Fruit fly (Drosophila melanogaster) whole organism, embryonic: ENCODE measurements around the gene cort.

Experiments used
- Adf1 ChIP-seq: fragments of 200-800 bp; sonication (Bioruptor generic); IDR thresholded peaks from 2 replicates; pipeline ENCODE4 v1.3.6; 2022; ENCODE audit warnings: missing biosample characterization, missing genetic modification characterization
- Asciz ChIP-seq: fragments of 200-800 bp; sonication (Bioruptor generic); optimal IDR thresholded peaks from 2 replicates; lab custom pipeline; 2017; ENCODE audit warnings: missing biosample characterization, mild to moderate bottlenecking, missing genetic modification characterization, missing genetic modification reagents
- Atf-2 ChIP-seq: fragments of 200-800 bp; sonication (Bioruptor generic); optimal IDR thresholded peaks from 2 replicates; lab custom pipeline; 2016; ENCODE audit warnings: missing biosample characterization, missing genetic modification characterization
- Blimp-1 ChIP-seq: fragments of 200-800 bp; sonication (Bioruptor generic); optimal IDR thresholded peaks from 3 replicates; lab custom pipeline; 2018; ENCODE audit warnings: missing biosample characterization, missing genetic modification characterization, mild to moderate bottlenecking, moderate library complexity, missing genetic modification reagents
- C15 ChIP-seq: fragments of 200-800 bp; sonication (Bioruptor generic); IDR thresholded peaks from 3 replicates; pipeline ENCODE4 v1.3.6; 2022; ENCODE audit warnings: missing biosample characterization, missing genetic modification characterization
- CG10654 ChIP-seq: fragments of 200-800 bp; sonication (Bioruptor generic); optimal IDR thresholded peaks from 2 replicates; lab custom pipeline; 2016; ENCODE audit warnings: missing biosample characterization, missing genetic modification characterization
- CG11560 ChIP-seq: fragments of 200-800 bp; sonication (Bioruptor generic); IDR thresholded peaks from 3 replicates; pipeline ENCODE4 v1.3.6; 2022; ENCODE audit warnings: missing biosample characterization, missing genetic modification characterization
- CG11695 ChIP-seq: fragments of 200-800 bp; sonication (Bioruptor generic); IDR thresholded peaks from 3 replicates; pipeline ENCODE4 v1.3.6; 2022; ENCODE audit warnings: missing biosample characterization, missing genetic modification characterization
- CG12299 ChIP-seq: fragments of 200-800 bp; sonication (Bioruptor generic); optimal IDR thresholded peaks from 2 replicates; lab custom pipeline; 2018; ENCODE audit warnings: missing biosample characterization, mild to moderate bottlenecking, missing genetic modification characterization
- CG12769 ChIP-seq: fragments of 200-800 bp; sonication (Bioruptor generic); optimal IDR thresholded peaks from 2 replicates; lab custom pipeline; 2019; ENCODE audit warnings: missing biosample characterization, mild to moderate bottlenecking, missing genetic modification characterization, moderate library complexity
- CG13624 ChIP-seq: fragments of 200-800 bp; sonication (Bioruptor generic); optimal IDR thresholded peaks from 2 replicates; lab custom pipeline; 2016; ENCODE audit warnings: missing biosample characterization, missing genetic modification characterization
- CG1529 ChIP-seq: fragments of 200-800 bp; sonication (Bioruptor generic); optimal IDR thresholded peaks from 3 replicates; lab custom pipeline; 2018; ENCODE audit warnings: missing biosample characterization, missing genetic modification characterization
- CG15514 ChIP-seq: fragments of 200-800 bp; sonication (Bioruptor generic); optimal IDR thresholded peaks from 3 replicates; lab custom pipeline; 2017; ENCODE audit warnings: missing biosample characterization, missing genetic modification characterization, mild to moderate bottlenecking, moderate library complexity, missing genetic modification reagents
- CG17186 ChIP-seq: fragments of 200-800 bp; sonication (Bioruptor generic); optimal IDR thresholded peaks from 3 replicates; lab custom pipeline; 2017; ENCODE audit warnings: missing biosample characterization, missing genetic modification reagents, missing genetic modification characterization
- CG2116 ChIP-seq: fragments of 200-800 bp; sonication (Bioruptor generic); optimal IDR thresholded peaks from 3 replicates; lab custom pipeline; 2018; ENCODE audit warnings: missing biosample characterization, mild to moderate bottlenecking, missing genetic modification characterization
- CG2120 ChIP-seq: fragments of 200-800 bp; sonication (Bioruptor generic); optimal IDR thresholded peaks from 3 replicates; lab custom pipeline; 2016; ENCODE audit warnings: missing biosample characterization, missing genetic modification characterization
- CG32532 ChIP-seq: fragments of 200-800 bp; sonication (Bioruptor generic); IDR thresholded peaks from 2 replicates; pipeline ENCODE4 v1.3.6; 2022; ENCODE audit warnings: missing biosample characterization, missing genetic modification characterization
- CG34422 ChIP-seq: fragments of 200-800 bp; sonication (Bioruptor generic); IDR thresholded peaks from 3 replicates; pipeline ENCODE4 v1.3.6; 2022; ENCODE audit warnings: missing biosample characterization, missing genetic modification characterization
- CG42726 ChIP-seq: fragments of 200-800 bp; sonication (Bioruptor generic); IDR thresholded peaks from 2 replicates; pipeline ENCODE4 v1.3.6; 2022; ENCODE audit warnings: missing biosample characterization, missing genetic modification characterization; ENCODE audit not compliant: partially characterized antibody
- CG4854 ChIP-seq: fragments of 200-800 bp; sonication (Bioruptor generic); optimal IDR thresholded peaks from 2 replicates; lab custom pipeline; 2016; ENCODE audit warnings: missing biosample characterization, missing genetic modification characterization, inconsistent platforms
- CG5953 ChIP-seq: fragments of 200-800 bp; sonication (Bioruptor generic); IDR thresholded peaks from 2 replicates; pipeline ENCODE4 v1.3.6; 2022; ENCODE audit warnings: missing biosample characterization, missing genetic modification characterization
- CG7357 ChIP-seq: fragments of 200-800 bp; sonication (Bioruptor generic); IDR thresholded peaks from 3 replicates; pipeline ENCODE4 v1.3.6; 2022; ENCODE audit warnings: missing biosample characterization, missing genetic modification characterization
- CG9817 ChIP-seq: fragments of 200-800 bp; sonication (Bioruptor generic); optimal IDR thresholded peaks from 2 replicates; lab custom pipeline; 2018; ENCODE audit warnings: missing biosample characterization, mild to moderate bottlenecking, missing genetic modification characterization, moderate library complexity
- CoRest ChIP-seq: fragments of 200-800 bp; sonication (Bioruptor generic); optimal IDR thresholded peaks from 3 replicates; lab custom pipeline; 2018; ENCODE audit warnings: missing biosample characterization, mild to moderate bottlenecking, missing genetic modification characterization, moderate library complexity
- Kr ChIP-seq: fragments of 200-800 bp; sonication (Bioruptor generic); optimal IDR thresholded peaks from 2 replicates; lab custom pipeline; 2017; ENCODE audit warnings: missing biosample characterization, mild to moderate bottlenecking, missing genetic modification characterization
- NFAT ChIP-seq: fragments of 200-800 bp; sonication (Bioruptor generic); IDR thresholded peaks from 2 replicates; pipeline ENCODE4 v1.3.6; 2022; ENCODE audit warnings: missing biosample characterization, missing genetic modification characterization
- Neu2 ChIP-seq: fragments of 200-800 bp; sonication (Bioruptor generic); optimal IDR thresholded peaks from 3 replicates; lab custom pipeline; 2016; ENCODE audit warnings: missing biosample characterization, missing genetic modification characterization, borderline replicate concordance
- Nf-YB ChIP-seq: fragments of 200-800 bp; sonication (Bioruptor generic); optimal IDR thresholded peaks from 3 replicates; lab custom pipeline; 2019; ENCODE audit warnings: missing biosample characterization, mild to moderate bottlenecking, missing genetic modification characterization, moderate library complexity
- PHDP ChIP-seq: fragments of 200-800 bp; sonication (Bioruptor generic); optimal IDR thresholded peaks from 3 replicates; lab custom pipeline; 2018; ENCODE audit warnings: missing biosample characterization, mild to moderate bottlenecking, missing genetic modification characterization, moderate library complexity
- al ChIP-seq: fragments of 200-800 bp; sonication (Bioruptor generic); IDR thresholded peaks from 2 replicates; pipeline ENCODE4 v1.3.6; 2022; ENCODE audit warnings: missing biosample characterization, missing genetic modification characterization
- aop ChIP-seq: fragments of 200-800 bp; sonication (Bioruptor generic); IDR thresholded peaks from 2 replicates; pipeline ENCODE4 v1.3.6; 2022; ENCODE audit warnings: missing biosample characterization, missing genetic modification characterization
- cato ChIP-seq: fragments of 200-800 bp; sonication (Bioruptor generic); optimal IDR thresholded peaks from 2 replicates; lab custom pipeline; 2016; ENCODE audit warnings: missing biosample characterization, missing genetic modification characterization, borderline replicate concordance
- cg ChIP-seq: fragments of 200-800 bp; sonication (Bioruptor generic); optimal IDR thresholded peaks from 3 replicates; lab custom pipeline; 2019; ENCODE audit warnings: missing biosample characterization, mild to moderate bottlenecking, missing genetic modification characterization, moderate library complexity
- fd96Cb ChIP-seq: fragments of 200-800 bp; sonication (Bioruptor generic); optimal IDR thresholded peaks from 2 replicates; lab custom pipeline; 2018; ENCODE audit warnings: missing biosample characterization, mild to moderate bottlenecking, missing genetic modification characterization, moderate library complexity
- gem ChIP-seq: fragments of 200-800 bp; sonication (Bioruptor generic); optimal IDR thresholded peaks from 2 replicates; lab custom pipeline; 2019; ENCODE audit warnings: missing biosample characterization, mild to moderate bottlenecking, missing genetic modification characterization, moderate library complexity
- jigr1 ChIP-seq: fragments of 200-800 bp; sonication (Bioruptor generic); IDR thresholded peaks from 3 replicates; pipeline ENCODE4 v1.3.6; 2022; ENCODE audit warnings: missing biosample characterization, missing genetic modification characterization
- ken ChIP-seq: fragments of 200-800 bp; sonication (Bioruptor generic); IDR thresholded peaks from 3 replicates; pipeline ENCODE4 v1.3.6; 2022; ENCODE audit warnings: missing biosample characterization, missing genetic modification characterization
- lola ChIP-seq, 3 experiments: fragments of >200 bp in 2 of 3; fragments of 200-800 bp in 1 of 3; sonication (Bioruptor generic) in 1 of 3; optimal IDR thresholded peaks; 2 replicates each; lab custom pipeline; 2017 to 2019; ENCODE audit warnings: missing biosample characterization in 3 of 3, missing genetic modification characterization in 3 of 3, mild to moderate bottlenecking in 1 of 3, moderate library complexity in 1 of 3
- nom ChIP-seq: fragments of 200-800 bp; sonication (Bioruptor generic); optimal IDR thresholded peaks from 2 replicates; lab custom pipeline; 2017; ENCODE audit warnings: missing biosample characterization, missing genetic modification characterization, mild to moderate bottlenecking, moderate library complexity, missing genetic modification reagents
- pnt ChIP-seq: fragments of 200-800 bp; sonication (Bioruptor generic); optimal IDR thresholded peaks from 3 replicates; lab custom pipeline; 2016; ENCODE audit warnings: missing biosample characterization, missing genetic modification characterization
- ro ChIP-seq: fragments of 200-800 bp; sonication (Bioruptor generic); IDR thresholded peaks from 2 replicates; pipeline ENCODE4 v1.3.6; 2022; ENCODE audit warnings: missing biosample characterization, missing genetic modification characterization
- scrt ChIP-seq: fragments of 200-800 bp; sonication (Bioruptor generic); optimal IDR thresholded peaks from 2 replicates; lab custom pipeline; 2018; ENCODE audit warnings: missing biosample characterization, mild to moderate bottlenecking, missing genetic modification characterization, moderate library complexity
- slou ChIP-seq: fragments of 200-800 bp; sonication (Bioruptor generic); optimal IDR thresholded peaks from 3 replicates; lab custom pipeline; 2016; ENCODE audit warnings: missing biosample characterization, missing genetic modification characterization
- sob ChIP-seq: fragments of 200-800 bp; sonication (Bioruptor generic); IDR thresholded peaks from 2 replicates; pipeline ENCODE4 v1.3.6; 2022; ENCODE audit warnings: missing biosample characterization, missing genetic modification characterization
- tin ChIP-seq: fragments of 200-800 bp; sonication (Bioruptor generic); optimal IDR thresholded peaks from 3 replicates; lab custom pipeline; 2016; ENCODE audit warnings: missing biosample characterization, missing genetic modification characterization
- trem ChIP-seq: fragments of 200-800 bp; optimal IDR thresholded peaks from 3 replicates; lab custom pipeline; 2019; ENCODE audit warnings: missing biosample characterization, mild to moderate bottlenecking, missing genetic modification characterization, moderate library complexity
- vnd ChIP-seq: fragments of 200-800 bp; sonication (Bioruptor generic); IDR thresholded peaks from 3 replicates; pipeline ENCODE4 v1.3.6; 2022; ENCODE audit warnings: missing biosample characterization, missing genetic modification characterization; ENCODE audit not compliant: partially characterized antibody
- zen2 ChIP-seq: fragments of 200-800 bp; sonication (Bioruptor generic); IDR thresholded peaks from 3 replicates; pipeline ENCODE4 v1.3.6; 2022; ENCODE audit warnings: missing biosample characterization, missing genetic modification characterization; ENCODE audit not compliant: partially characterized antibody

Gene cort

DNA sequence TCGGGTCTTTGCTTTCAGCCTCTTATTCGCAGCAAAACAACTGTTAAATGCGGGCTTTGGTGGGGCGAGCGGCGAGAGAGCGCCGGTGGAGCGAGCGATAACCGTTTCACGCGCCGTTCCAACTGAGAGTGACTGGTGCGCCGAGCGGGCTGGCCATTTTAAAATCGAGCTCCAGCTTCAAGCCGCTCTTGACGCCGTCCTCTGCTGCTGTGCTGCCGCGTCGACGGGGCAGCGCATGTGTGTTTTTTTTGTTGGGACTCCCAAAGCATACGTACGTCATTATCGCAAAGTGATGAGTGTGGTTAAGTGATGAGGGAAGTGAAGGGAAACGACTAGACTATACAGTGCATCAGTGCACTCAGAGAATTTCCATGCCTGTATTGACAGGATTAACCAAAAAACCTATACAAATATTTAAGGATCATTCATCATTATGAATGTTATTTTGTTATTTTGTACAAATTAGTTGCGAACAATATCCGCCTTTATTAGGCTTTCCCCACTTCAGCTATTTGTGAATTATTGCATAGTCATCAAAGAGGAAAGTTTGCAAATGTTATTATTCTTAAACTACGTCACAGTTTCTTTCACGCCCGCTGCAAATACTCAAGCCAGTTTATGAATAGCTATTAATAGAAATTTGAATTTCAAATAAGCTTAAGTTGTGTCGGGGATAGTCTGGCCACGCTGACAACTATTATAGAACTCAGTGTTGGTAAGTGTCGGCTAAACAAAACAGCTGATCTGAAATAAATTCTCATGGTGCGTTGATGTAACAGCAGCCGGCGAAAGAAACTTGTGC is 3.0 kb downstream of the cort start, which contains the start of gene Spn27A (continued):
- TF ChIP-seq tin (GFP tag; lab: Kevin White, UChicago): peak; percentile 48
- no peak for TF ChIP-seq CG11560
- no peak for TF ChIP-seq aop (GFP tag; lab: Robert Waterston, UW)
- TF ChIP-seq CG9817 (tag; lab: Kevin White, UChicago): peak; percentile 25
- TF ChIP-seq NFAT (GFP tag; lab: Robert Waterston, UW): peak; percentile 1; the same call in 1 of the 2 replicates
- no peak for TF ChIP-seq C15 (GFP tag; lab: Robert Waterston, UW)
- peak; percentile 76 for TF ChIP-seq CG2120 (GFP tag; lab: Kevin White, UChicago)
- peak; percentile 52 for TF ChIP-seq CG12299 (tag; lab: Kevin White, UChicago)
- TF ChIP-seq CG5953 (GFP tag; lab: Robert Waterston, UW): no peak
- TF ChIP-seq nom (GFP tag; lab: Kevin White, UChicago): peak; percentile 86
- TF ChIP-seq CG10654 (GFP tag; lab: Kevin White, UChicago): peak; percentile 43
- peak; percentile 51 for TF ChIP-seq slou (GFP tag; lab: Kevin White, UChicago)
- peak in 1 of 3 experiments; percentile 59 for TF ChIP-seq lola (GFP tag; optimal IDR thresholded peaks at IDR 0.05; lab: Kevin White, UChicago)
- TF ChIP-seq vnd (GFP tag; lab: Robert Waterston, UW): no peak
- no peak for TF ChIP-seq CG34422 (GFP tag; lab: Robert Waterston, UW)
- 0 out of 2 replicates have a peak, but pooled peaks have one; percentile 8 for TF ChIP-seq ro (GFP tag; lab: Robert Waterston, UW)
- TF ChIP-seq Kr (GFP tag; lab: Kevin White, UChicago): no peak
- peak; percentile 38 for TF ChIP-seq scrt (GFP tag; lab: Kevin White, UChicago)
- TF ChIP-seq trem (tag; lab: Kevin White, UChicago): peak; percentile 46
- TF ChIP-seq CG15514: peak; percentile 56
- TF ChIP-seq CG13624: peak; percentile 65
- no peak for TF ChIP-seq CG42726 (GFP tag; lab: Robert Waterston, UW)
- TF ChIP-seq pnt (GFP tag; lab: Kevin White, UChicago): peak; percentile 55
- TF ChIP-seq CG2116: peak; percentile 31
- TF ChIP-seq Adf1: peak; percentile 93
- no peak; the same call in 1 of the 2 replicates for TF ChIP-seq CG32532 (GFP tag; lab: Robert Waterston, UW)
- TF ChIP-seq CoRest (tag; lab: Kevin White, UChicago): peak; percentile 68
- TF ChIP-seq CG12769 (tag; lab: Kevin White, UChicago): peak; percentile 3
- TF ChIP-seq jigr1 (GFP tag; lab: Robert Waterston, UW): no peak
- TF ChIP-seq Asciz (GFP tag; lab: Kevin White, UChicago): peak; percentile 64
- TF ChIP-seq Atf-2 (GFP tag; lab: Kevin White, UChicago): peak; percentile 32
- peak; percentile 2 for TF ChIP-seq Nf-YB
- TF ChIP-seq fd96Cb (tag; lab: Kevin White, UChicago): peak; percentile 59
- 0 out of 3 replicates have a peak, but pooled peaks have one; percentile 19 for TF ChIP-seq CG11695 (GFP tag; lab: Robert Waterston, UW)
- TF ChIP-seq Neu2: no peak
- peak; percentile 53 for TF ChIP-seq CG1529 (GFP tag; lab: Kevin White, UChicago)
- peak; percentile 73 for TF ChIP-seq gem
- TF ChIP-seq PHDP (tag; lab: Kevin White, UChicago): peak; percentile 37
- peak; percentile 44; the same call in 1 of the 3 replicates for TF ChIP-seq CG7357 (GFP tag; lab: Robert Waterston, UW)
- TF ChIP-seq zen2 (GFP tag; lab: Robert Waterston, UW): peak; percentile 6; the same call in 1 of the 3 replicates
- peak; percentile 66 for TF ChIP-seq Blimp-1 (GFP tag; lab: Kevin White, UChicago)
- peak; percentile 3 for TF ChIP-seq CG17186 (GFP tag; lab: Kevin White, UChicago)
- TF ChIP-seq ken: peak; percentile 50; the same call in 2 of the 3 replicates
- no peak for TF ChIP-seq al (GFP tag; lab: Robert Waterston, UW)
- TF ChIP-seq cato (GFP tag; lab: Kevin White, UChicago): no peak
- no peak for TF ChIP-seq cg (GFP tag; lab: Kevin White, UChicago)
- TF ChIP-seq CG4854 (GFP tag; lab: Kevin White, UChicago): peak; percentile 35
- TF ChIP-seq sob (GFP tag; lab: Robert Waterston, UW): 0 out of 2 replicates have a peak, but pooled peaks have one; percentile 35
